Fruit fly (Drosophila melanogaster) whole organism, embryonic: ENCODE results near the gene CG46314.
A peak's percentile ranks its signal among the peaks of the same experiment; 100 is the strongest.

Experiments
- Asciz ChIP-seq: fragments of 200-800 bp; sonication (Bioruptor generic); optimal IDR thresholded peaks from 2 replicates; lab custom pipeline; 2017; ENCODE audit warnings: missing biosample characterization, mild to moderate bottlenecking, missing genetic modification characterization, missing genetic modification reagents
- CG10147 ChIP-seq: fragments of 200-800 bp; sonication (Bioruptor generic); optimal IDR thresholded peaks from 2 replicates; lab custom pipeline; 2019; ENCODE audit warnings: missing biosample characterization, mild to moderate bottlenecking, missing genetic modification characterization, moderate library complexity
- CG12071 ChIP-seq: fragments of 200-800 bp; sonication (Bioruptor generic); optimal IDR thresholded peaks from 3 replicates; lab custom pipeline; 2018; ENCODE audit warnings: missing biosample characterization, mild to moderate bottlenecking, missing genetic modification characterization
- CG12744 ChIP-seq: fragments of 200-800 bp; sonication (Bioruptor generic); optimal IDR thresholded peaks from 2 replicates; lab custom pipeline; 2016; ENCODE audit warnings: missing biosample characterization, missing genetic modification characterization
- CG14710 ChIP-seq: fragments of 200-800 bp; sonication (Bioruptor generic); optimal IDR thresholded peaks from 3 replicates; lab custom pipeline; 2019; ENCODE audit warnings: missing biosample characterization, mild to moderate bottlenecking, missing genetic modification characterization, moderate library complexity
- CG16815 ChIP-seq: fragments of 200-800 bp; sonication (Bioruptor generic); optimal IDR thresholded peaks from 3 replicates; lab custom pipeline; 2017; ENCODE audit warnings: missing biosample characterization, mild to moderate bottlenecking, missing genetic modification characterization
- CG17359 ChIP-seq: fragments of 200-800 bp; sonication (Bioruptor generic); optimal IDR thresholded peaks from 3 replicates; lab custom pipeline; 2018; ENCODE audit warnings: missing biosample characterization, mild to moderate bottlenecking, missing genetic modification characterization, moderate library complexity
- CG2116 ChIP-seq: fragments of 200-800 bp; sonication (Bioruptor generic); optimal IDR thresholded peaks from 3 replicates; lab custom pipeline; 2018; ENCODE audit warnings: missing biosample characterization, mild to moderate bottlenecking, missing genetic modification characterization
- CG33557 ChIP-seq: fragments of 200-800 bp; sonication (Bioruptor generic); optimal IDR thresholded peaks from 2 replicates; lab custom pipeline; 2019; ENCODE audit warnings: missing biosample characterization, mild to moderate bottlenecking, missing genetic modification characterization, moderate library complexity
- CG34422 ChIP-seq: fragments of 200-800 bp; sonication (Bioruptor generic); IDR thresholded peaks from 3 replicates; pipeline ENCODE4 v1.3.6; 2022; ENCODE audit warnings: missing biosample characterization, missing genetic modification characterization
- CG3726 ChIP-seq: fragments of 200-800 bp; sonication (Bioruptor generic); IDR thresholded peaks from 3 replicates; pipeline ENCODE4, ENCODE4 v1.3.6; 2022; ENCODE audit warnings: missing biosample characterization, missing genetic modification characterization
- CG4854 ChIP-seq: fragments of 200-800 bp; sonication (Bioruptor generic); optimal IDR thresholded peaks from 2 replicates; lab custom pipeline; 2016; ENCODE audit warnings: missing biosample characterization, missing genetic modification characterization, inconsistent platforms
- CG6272 ChIP-seq: fragments of 200-800 bp; sonication (Bioruptor generic); IDR thresholded peaks from 2 replicates; pipeline ENCODE4 v1.3.6; 2022; ENCODE audit warnings: missing biosample characterization, missing genetic modification characterization
- CG6791 ChIP-seq: fragments of 200-800 bp; sonication (Bioruptor generic); IDR thresholded peaks from 3 replicates; pipeline ENCODE4 v1.3.6; 2022; ENCODE audit warnings: missing biosample characterization, missing genetic modification characterization; ENCODE audit not compliant: partially characterized antibody
- CG7372 ChIP-seq: fragments of 200-800 bp; sonication (Bioruptor generic); IDR thresholded peaks from 2 replicates; pipeline ENCODE4 v1.3.6; 2022; ENCODE audit warnings: missing biosample characterization, missing genetic modification characterization
- CG8089 ChIP-seq: fragments of 200-800 bp; sonication (Bioruptor generic); optimal IDR thresholded peaks from 3 replicates; lab custom pipeline; 2016; ENCODE audit warnings: missing biosample characterization, missing genetic modification characterization
- CG8290 ChIP-seq, 3 experiments: fragments of 200-800 bp; sonication (Bioruptor generic); optimal IDR thresholded peaks; 2 replicates each; lab custom pipeline; 2016 to 2019; ENCODE audit warnings: missing biosample characterization in 3 of 3, missing genetic modification characterization in 3 of 3, mild to moderate bottlenecking in 2 of 3, moderate library complexity in 1 of 3
- CG9932 ChIP-seq: fragments of 200-800 bp; sonication (Bioruptor generic); IDR thresholded peaks from 2 replicates; pipeline ENCODE4 v1.3.6; 2022; ENCODE audit warnings: missing biosample characterization, missing genetic modification characterization
- Chrac-16 ChIP-seq: fragments of 200-800 bp; sonication (Bioruptor generic); optimal IDR thresholded peaks from 3 replicates; lab custom pipeline; 2016; ENCODE audit warnings: missing biosample characterization, missing genetic modification characterization
- Dad ChIP-seq: fragments of 200-800 bp; sonication (Bioruptor generic); optimal IDR thresholded peaks from 3 replicates; lab custom pipeline; 2016; ENCODE audit warnings: missing biosample characterization, missing genetic modification characterization
- Dfd ChIP-seq, 2 experiments: fragments of >200 bp; optimal IDR thresholded peaks; 2 replicates each; lab custom pipeline; 2017; ENCODE audit warnings: missing biosample characterization in 2 of 2, missing genetic modification characterization in 2 of 2
- Dip3 ChIP-seq: fragments of 200-800 bp; sonication (Bioruptor generic); optimal IDR thresholded peaks from 3 replicates; lab custom pipeline; 2016; ENCODE audit warnings: missing biosample characterization, missing genetic modification characterization
- Doc2 ChIP-seq: fragments of 200-800 bp; sonication (Bioruptor generic); IDR thresholded peaks from 2 replicates; pipeline ENCODE4 v1.3.6; 2022; ENCODE audit warnings: missing biosample characterization, missing genetic modification characterization
- Dp ChIP-seq: fragments of 200-800 bp; sonication (Bioruptor generic); optimal IDR thresholded peaks from 2 replicates; lab custom pipeline; 2018; ENCODE audit warnings: missing biosample characterization, mild to moderate bottlenecking, missing genetic modification characterization, moderate library complexity
- Elba2 ChIP-seq: fragments of 200-800 bp; sonication (Bioruptor generic); optimal IDR thresholded peaks from 3 replicates; lab custom pipeline; 2016; ENCODE audit warnings: missing biosample characterization, missing genetic modification characterization
- H2.0 ChIP-seq: fragments of 200-800 bp; sonication (Bioruptor generic); IDR thresholded peaks from 2 replicates; pipeline ENCODE4 v1.3.6; 2022; ENCODE audit warnings: missing biosample characterization, missing genetic modification characterization
- HLH3B ChIP-seq: fragments of 200-800 bp; sonication (Bioruptor generic); IDR thresholded peaks from 2 replicates; pipeline ENCODE4 v1.3.6; 2022; ENCODE audit warnings: missing biosample characterization, missing genetic modification characterization
- Hr39 ChIP-seq: fragments of >200 bp; optimal IDR thresholded peaks from 2 replicates; lab custom pipeline; 2017
- Side ChIP-seq: fragments of 200-800 bp; sonication (Bioruptor generic); optimal IDR thresholded peaks from 2 replicates; lab custom pipeline; 2016; ENCODE audit warnings: missing biosample characterization, missing genetic modification characterization
- Xbp1 ChIP-seq: fragments of 200-800 bp; sonication (Bioruptor generic); optimal IDR thresholded peaks from 3 replicates; lab custom pipeline; 2016; ENCODE audit warnings: missing biosample characterization, mild to moderate bottlenecking, missing genetic modification characterization
- ash1 ChIP-seq: fragments of 200-800 bp; sonication (Bioruptor generic); optimal IDR thresholded peaks from 2 replicates; lab custom pipeline; 2018; ENCODE audit warnings: missing biosample characterization, mild to moderate bottlenecking, missing genetic modification characterization
- bbx ChIP-seq: fragments of 200-800 bp; sonication (Bioruptor generic); IDR thresholded peaks from 2 replicates; pipeline ENCODE4 v1.3.6; 2022; ENCODE audit warnings: missing biosample characterization, missing genetic modification characterization; ENCODE audit not compliant: partially characterized antibody
- bowl ChIP-seq: fragments of 200-800 bp; sonication (Bioruptor generic); IDR thresholded peaks from 2 replicates; pipeline ENCODE4 v1.3.6; 2022; ENCODE audit warnings: missing biosample characterization, missing genetic modification characterization
- br ChIP-seq: fragments of >200 bp; optimal IDR thresholded peaks from 2 replicates; lab custom pipeline; 2017
- cad ChIP-seq: fragments of >200 bp; optimal IDR thresholded peaks from 2 replicates; lab custom pipeline; 2017; ENCODE audit warnings: missing biosample characterization, missing genetic modification characterization
- crol ChIP-seq: fragments of 200-800 bp; sonication (Bioruptor generic); IDR thresholded peaks from 2 replicates; pipeline ENCODE4 v1.3.6; 2022; ENCODE audit warnings: missing biosample characterization, missing genetic modification characterization
- danr ChIP-seq: fragments of 200-800 bp; sonication (Bioruptor generic); IDR thresholded peaks from 2 replicates; pipeline ENCODE4 v1.3.6; 2022; ENCODE audit warnings: missing biosample characterization, missing genetic modification characterization
- dmrt11E ChIP-seq: fragments of 200-800 bp; sonication (Bioruptor generic); optimal IDR thresholded peaks from 3 replicates; lab custom pipeline; 2018; ENCODE audit warnings: missing biosample characterization, mild to moderate bottlenecking, missing genetic modification characterization, moderate library complexity
- dpn ChIP-seq, 2 experiments: fragments of 200-800 bp; sonication (Bioruptor generic); optimal IDR thresholded peaks; 3 replicates each; lab custom pipeline; 2016; ENCODE audit warnings: missing biosample characterization in 2 of 2, missing genetic modification characterization in 2 of 2
- fd3F ChIP-seq: fragments of 200-800 bp; sonication (Bioruptor generic); optimal IDR thresholded peaks from 2 replicates; lab custom pipeline; 2018; ENCODE audit warnings: missing biosample characterization, mild to moderate bottlenecking, missing genetic modification characterization, moderate library complexity
- fd64A ChIP-seq: fragments of 200-800 bp; sonication (Bioruptor generic); optimal IDR thresholded peaks from 3 replicates; lab custom pipeline; 2018; ENCODE audit warnings: missing biosample characterization, mild to moderate bottlenecking, missing genetic modification characterization
- gfzf ChIP-seq: fragments of 200-800 bp; sonication (Bioruptor generic); optimal IDR thresholded peaks from 2 replicates; lab custom pipeline; 2016; ENCODE audit warnings: missing biosample characterization, mild to moderate bottlenecking, missing genetic modification characterization, moderate library complexity
- kah ChIP-seq: fragments of 200-800 bp; sonication (Bioruptor generic); optimal IDR thresholded peaks from 2 replicates; lab custom pipeline; 2018; ENCODE audit warnings: missing biosample characterization, mild to moderate bottlenecking, missing genetic modification characterization
- maf-S ChIP-seq: fragments of 200-800 bp; sonication (Bioruptor generic); optimal IDR thresholded peaks from 2 replicates; lab custom pipeline; 2016; ENCODE audit warnings: missing biosample characterization, missing genetic modification characterization
- schlank ChIP-seq: fragments of 200-800 bp; sonication (Bioruptor generic); optimal IDR thresholded peaks from 2 replicates; lab custom pipeline; 2018; ENCODE audit warnings: missing biosample characterization, mild to moderate bottlenecking, missing genetic modification characterization
- sens ChIP-seq: fragments of 200-800 bp; sonication (Bioruptor generic); peaks from one replicate; lab custom pipeline; 2016; ENCODE audit warnings: missing biosample characterization, missing genetic modification characterization
- sisA ChIP-seq: fragments of 200-800 bp; sonication (Bioruptor generic); IDR thresholded peaks from 2 replicates; pipeline ENCODE4 v1.3.6; 2022; ENCODE audit warnings: missing biosample characterization, missing genetic modification characterization
- stc ChIP-seq: fragments of 200-800 bp; sonication (Bioruptor generic); IDR thresholded peaks from 2 replicates; pipeline ENCODE4 v1.3.6; 2022; ENCODE audit warnings: missing biosample characterization, missing genetic modification characterization
- ttk ChIP-seq: fragments of 200-800 bp; sonication (Bioruptor generic); IDR thresholded peaks from 2 replicates; pipeline ENCODE4 v2.1.2; 2022; ENCODE audit warnings: missing biosample characterization, missing genetic modification characterization
- wek ChIP-seq: fragments of 200-800 bp; sonication (Bioruptor generic); optimal IDR thresholded peaks from 3 replicates; lab custom pipeline; 2018; ENCODE audit warnings: missing biosample characterization, mild to moderate bottlenecking, missing genetic modification characterization, moderate library complexity
- zfh1 ChIP-seq: fragments of 200-800 bp; sonication (Bioruptor generic); IDR thresholded peaks from 3 replicates; pipeline ENCODE4 v1.3.6; 2022; ENCODE audit warnings: missing biosample characterization, missing genetic modification characterization

Gene CG46314

dm6 chr2L:21310427-21311199 is 3.5 kb upstream of the CG46314 start, which contains the start of gene crc (continued):
- TF ChIP-seq CG8290 (GFP tag; optimal IDR thresholded peaks at IDR 0.05; lab: Kevin White, UChicago) (no peak), CG8290 (tag; optimal IDR thresholded peaks at IDR 0.05; lab: Kevin White, UChicago) (peak in 1 of 2 experiments; percentile 21), Hr39 (lab: Kevin White, UChicago) (no peak), CG9932 (GFP tag; lab: Robert Waterston, UW) (no peak; the same call in 1 of the 2 replicates), H2.0 (GFP tag; lab: Robert Waterston, UW) (no peak), Side (no peak), Dad (no peak), gfzf (GFP tag; lab: Kevin White, UChicago) (peak; percentile 76), ttk (no peak), Asciz (no peak), CG14710 (peak; percentile 65), Dp (no peak), crol (GFP tag; lab: Robert Waterston, UW) (no peak), wek (GFP tag; lab: Kevin White, UChicago) (no peak), bbx (GFP tag; lab: Robert Waterston, UW) (no peak), Dip3 (GFP tag; lab: Kevin White, UChicago) (no peak), CG7372 (no peak; the same call in 1 of the 2 replicates), CG6272 (GFP tag; lab: Robert Waterston, UW) (no peak), sisA (GFP tag; lab: Robert Waterston, UW) (no peak), fd64A (GFP tag; lab: Kevin White, UChicago) (no peak), br (lab: Kevin White, UChicago) (no peak), HLH3B (no peak), CG12071 (no peak), CG3726 (GFP tag; lab: Robert Waterston, UW) (no peak), Xbp1 (GFP tag; lab: Kevin White, UChicago) (peak; percentile 49), fd3F (GFP tag; lab: Kevin White, UChicago) (no peak), sens (GFP tag; lab: Kevin White, UChicago) (peak; percentile 46), CG4854 (GFP tag; lab: Kevin White, UChicago) (no peak), CG34422 (GFP tag; lab: Robert Waterston, UW) (no peak; the same call in 2 of the 3 replicates), ash1 (no peak), dmrt11E (peak; percentile 12), CG2116 (GFP tag; lab: Kevin White, UChicago) (peak; percentile 60), Dfd (GFP tag; optimal IDR thresholded peaks at IDR 0.05; lab: Kevin White, UChicago) (no peak), CG12744 (GFP tag; lab: Kevin White, UChicago) (no peak), CG10147 (GFP tag; lab: Kevin White, UChicago) (peak; percentile 24), CG16815 (no peak), CG8089 (GFP tag; lab: Kevin White, UChicago) (no peak), cad (GFP tag; lab: Kevin White, UChicago) (no peak), stc (GFP tag; lab: Robert Waterston, UW) (no peak), maf-S (GFP tag; lab: Kevin White, UChicago) (no peak), CG6791 (GFP tag; lab: Robert Waterston, UW) (no peak), CG17359 (tag; lab: Kevin White, UChicago) (no peak), Chrac-16 (GFP tag; lab: Kevin White, UChicago) (peak; percentile 30), bowl (GFP tag; lab: Robert Waterston, UW) (no peak), Elba2 (peak; percentile 23), dpn (GFP tag; optimal IDR thresholded peaks at IDR 0.05; lab: Kevin White, UChicago) (peak in 1 of 2 experiments; percentile 24), kah (GFP tag; lab: Kevin White, UChicago) (no peak), zfh1 (GFP tag; lab: Robert Waterston, UW) (no peak), schlank (tag; lab: Kevin White, UChicago) (no peak), danr (GFP tag; lab: Robert Waterston, UW) (no peak), CG33557 (no peak), Doc2 (no peak)
